Worm (Caenorhabditis elegans): Measurements from ENCODE around the gene K08H2.4.

Gene K08H2.4

DNA sequence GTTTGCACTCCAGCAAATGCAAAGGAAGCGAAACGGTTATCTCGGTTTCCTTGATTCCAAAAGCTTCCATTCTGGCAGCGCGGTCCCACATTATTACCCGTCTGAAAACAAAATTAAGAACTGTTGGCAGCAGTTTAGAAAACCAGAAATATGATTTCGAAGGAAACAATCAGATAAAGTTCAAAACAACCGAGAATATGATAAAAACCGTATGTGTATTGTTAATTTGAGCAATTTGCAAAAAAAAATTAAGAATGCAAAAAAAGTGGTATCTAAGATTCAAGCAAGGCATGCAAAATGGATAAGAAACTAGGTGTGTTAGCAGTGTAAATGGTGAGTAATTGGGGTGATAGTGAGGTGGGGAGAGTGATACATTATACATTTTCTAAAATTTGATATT is 50.4 kb downstream of the K08H2.4 start, which contains the start of gene R04D3.4:
R04D3.4 (minus strand) TSS at position 101 of the 400 bp plus-strand sequence.
- TF ChIP-seq ama-1 (optimal IDR thresholded peaks at IDR 0.05) (no peak), hnd-1 (tag; optimal IDR thresholded peaks at IDR 0.05) (no peak), tbx-37 (GFP tag; conservative IDR thresholded peaks at IDR 0.05) (no peak), ceh-36 (tag; optimal IDR thresholded peaks at IDR 0.05) (no peak), F13C5.2 (tag; optimal IDR thresholded peaks at IDR 0.05) (no peak), ets-7 (tag; optimal IDR thresholded peaks at IDR 0.05) (no peak), tra-4 (tag; optimal IDR thresholded peaks at IDR 0.05) (no peak), pes-1 (GFP tag; IDR thresholded peaks at IDR 0.05) (no peak), hmbx-1 (tag; optimal IDR thresholded peaks at IDR 0.05) (no peak), flt-1 (GFP tag; IDR thresholded peaks at IDR 0.05) (no peak), tbx-11 (GFP tag; IDR thresholded peaks at IDR 0.05) (no peak)
